Fruit fly (Drosophila melanogaster): Measurements from ENCODE around the gene CG9967.

CG9967 gene

dm6 chr2L:2376418-2376702 lies 19.2 kb upstream of the CG9967 start:
- TF ChIP-seq CG18476 (GFP tag; optimal IDR thresholded peaks at IDR 0.05) (no peak), CG15601 (tag; optimal IDR thresholded peaks at IDR 0.05) (no peak), CG4617 (GFP tag; optimal IDR thresholded peaks at IDR 0.05; ENCODE audit: borderline replicate concordance) (no peak), CG16779 (GFP tag; IDR thresholded peaks at IDR 0.05) (0 out of 2 replicates have a peak, but pooled peaks have one; percentile 11), zfh1 (GFP tag; IDR thresholded peaks at IDR 0.05) (0 out of 3 replicates have a peak, but pooled peaks have one; percentile 33), chinmo (GFP tag; IDR thresholded peaks at IDR 0.05; ENCODE audit: partially characterized antibody) (no peak), CG14667 (GFP tag; IDR thresholded peaks at IDR 0.05) (no peak), oc (tag; optimal IDR thresholded peaks at IDR 0.05) (no peak), CG1603 (tag; optimal IDR thresholded peaks at IDR 0.05) (peak; percentile 2), tna (GFP tag; IDR thresholded peaks at IDR 0.05; ENCODE audit: partially characterized antibody) (no peak), Dip2 (GFP tag; IDR thresholded peaks at IDR 0.05) (no peak), CG1529 (GFP tag; optimal IDR thresholded peaks at IDR 0.05) (no peak), CG14965 (GFP tag; optimal IDR thresholded peaks at IDR 0.05; ENCODE audit: borderline replicate concordance) (no peak), CG3995 (GFP tag; optimal IDR thresholded peaks at IDR 0.05) (no peak), CoRest (tag; optimal IDR thresholded peaks at IDR 0.05) (no peak), CG6813 (GFP tag; optimal IDR thresholded peaks at IDR 0.05) (peak; percentile 23), Pdp1 (GFP tag; optimal IDR thresholded peaks at IDR 0.05) (no peak), PHDP (tag; optimal IDR thresholded peaks at IDR 0.05) (no peak), CG11695 (GFP tag; IDR thresholded peaks at IDR 0.05) (peak; percentile 15; the same call in 1 of the 3 replicates), sisA (GFP tag; IDR thresholded peaks at IDR 0.05) (no peak)

DNA sequence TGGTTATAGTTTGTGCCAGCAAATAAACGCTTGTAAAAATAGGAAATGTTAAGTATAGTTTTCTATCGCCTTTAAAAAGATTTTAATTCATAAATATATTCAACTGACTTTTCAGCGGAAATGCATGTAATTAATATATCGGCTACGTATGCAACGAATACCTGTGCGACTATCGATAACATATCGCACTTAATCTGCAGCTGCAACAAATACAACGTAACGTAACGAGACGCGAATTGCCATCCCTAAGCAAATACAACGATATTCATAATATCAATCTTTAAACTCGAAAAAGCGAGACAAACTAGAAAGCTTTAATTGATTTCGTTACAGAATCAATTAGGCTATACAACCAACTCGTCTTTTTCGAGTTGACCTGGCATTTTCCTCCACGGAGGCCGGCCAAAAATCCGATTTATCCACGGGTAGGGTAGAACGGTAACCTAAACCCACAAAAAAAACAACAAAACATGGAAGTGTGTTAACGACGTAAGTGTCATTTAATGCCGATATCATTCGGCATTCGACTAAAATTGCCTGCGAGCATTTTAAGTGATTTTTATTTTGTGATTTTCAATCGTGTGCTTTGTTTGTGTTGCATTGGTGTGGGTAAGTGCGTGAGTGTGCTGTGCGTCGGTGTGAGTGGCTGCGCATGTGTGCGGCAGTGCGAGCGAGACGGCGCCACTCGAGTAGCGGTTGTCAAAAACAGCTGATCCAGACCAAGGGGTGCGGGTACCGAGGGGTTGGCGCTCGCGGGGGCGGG lies 18.7 kb upstream of the CG9967 start, which contains the start of gene Atxn7:
Atxn7 (plus strand) TSS at position 187 of the 763 bp plus-strand sequence.
- TF ChIP-seq dan (GFP tag; IDR thresholded peaks at IDR 0.05) = no peak
- peak; percentile 68 for TF ChIP-seq CG10209 (GFP tag; optimal IDR thresholded peaks at IDR 0.05)
- peak; percentile 40 for TF ChIP-seq CG5180 (GFP tag; optimal IDR thresholded peaks at IDR 0.05)
- TF ChIP-seq ash1 (GFP tag; optimal IDR thresholded peaks at IDR 0.05) = no peak
- no peak for TF ChIP-seq Hr3 (GFP tag; optimal IDR thresholded peaks at IDR 0.05)
- peak; percentile 73 for TF ChIP-seq CG2875 (GFP tag; optimal IDR thresholded peaks at IDR 0.05)
- TF ChIP-seq tgo (GFP tag; IDR thresholded peaks at IDR 0.05) = peak; percentile 28; the same call in 1 of the 3 replicates
- no peak for TF ChIP-seq Taf1 (GFP tag; IDR thresholded peaks at IDR 0.05)
- peak; percentile 17 for TF ChIP-seq CG17802 (tag; optimal IDR thresholded peaks at IDR 0.05)
- peak; percentile 85 for TF ChIP-seq rib (GFP tag; IDR thresholded peaks at IDR 0.05)
- TF ChIP-seq MESR4 (GFP tag; optimal IDR thresholded peaks at IDR 0.05) = peak; percentile 76
- peak; percentile 89 for TF ChIP-seq CG13287 (GFP tag; IDR thresholded peaks at IDR 0.05; ENCODE audit: partially characterized antibody)
- TF ChIP-seq E2f2 (GFP tag; IDR thresholded peaks at IDR 0.05) = peak; percentile 46
- TF ChIP-seq CG2678 (tag; optimal IDR thresholded peaks at IDR 0.05) = peak; percentile 40
- peak; percentile 89 for TF ChIP-seq CG8478 (optimal IDR thresholded peaks at IDR 0.05)
- peak; percentile 81; the same call in 2 of the 3 replicates for TF ChIP-seq CG11456 (GFP tag; IDR thresholded peaks at IDR 0.05)
- TF ChIP-seq Dip3 (GFP tag; optimal IDR thresholded peaks at IDR 0.05) = no peak
- TF ChIP-seq CG18262 (tag; optimal IDR thresholded peaks at IDR 0.05) = peak; percentile 58
- TF ChIP-seq Dad (GFP tag; optimal IDR thresholded peaks at IDR 0.05) = peak; percentile 36
- TF ChIP-seq ac (GFP tag; optimal IDR thresholded peaks at IDR 0.05) = peak; percentile 72
- TF ChIP-seq CG5245 (GFP tag; optimal IDR thresholded peaks at IDR 0.05) = peak; percentile 26
- TF ChIP-seq fu2 (GFP tag; optimal IDR thresholded peaks at IDR 0.05) = no peak
- no peak for TF ChIP-seq cato (GFP tag; optimal IDR thresholded peaks at IDR 0.05; ENCODE audit: borderline replicate concordance)
- peak; percentile 46 for TF ChIP-seq ems (GFP tag; optimal IDR thresholded peaks at IDR 0.05)
- peak; percentile 88 for TF ChIP-seq Doc3 (GFP tag; IDR thresholded peaks at IDR 0.05; ENCODE audit: partially characterized antibody)
- TF ChIP-seq CG2712 (tag; optimal IDR thresholded peaks at IDR 0.05) = peak; percentile 55
- TF ChIP-seq Neu2 (GFP tag; optimal IDR thresholded peaks at IDR 0.05; ENCODE audit: borderline replicate concordance) = peak; percentile 13
- peak; percentile 77 for TF ChIP-seq trem (tag; optimal IDR thresholded peaks at IDR 0.05)
- TF ChIP-seq kay (GFP tag; optimal IDR thresholded peaks at IDR 0.05) = peak; percentile 27
